Worm (Caenorhabditis elegans) whole organism, late embryonic: ENCODE data around the gene F54D8.10.

Source experiments
- F13H6.1 ChIP-seq: sonication (generic microtip); optimal IDR thresholded peaks from 2 replicates; lab custom pipeline; 2016; ENCODE audit warnings: missing genetic modification characterization, missing compliant biosample characterization
- ama-1 ChIP-seq: fragments of 150-350 bp; optimal IDR thresholded peaks from 2 replicates; lab custom pipeline; 2014
- ceh-18 ChIP-seq: sonication (generic microtip); optimal IDR thresholded peaks from 2 replicates; lab custom pipeline; 2016; ENCODE audit warnings: missing genetic modification characterization, missing compliant biosample characterization
- ceh-2 ChIP-seq: sonication (generic microtip); optimal IDR thresholded peaks from 2 replicates; lab custom pipeline; 2016; ENCODE audit warnings: missing genotype, missing genetic modification characterization, missing compliant biosample characterization
- ceh-22 ChIP-seq: sonication (generic microtip); optimal IDR thresholded peaks from 2 replicates; lab custom pipeline; 2017; ENCODE audit warnings: missing biosample characterization, missing genetic modification characterization
- ceh-24 ChIP-seq: sonication (generic microtip); optimal IDR thresholded peaks from 2 replicates; lab custom pipeline; 2016; ENCODE audit warnings: mild to moderate bottlenecking, missing genetic modification characterization, missing compliant biosample characterization
- ceh-31 ChIP-seq: sonication (generic microtip); optimal IDR thresholded peaks from 2 replicates; lab custom pipeline; 2016; ENCODE audit warnings: missing genetic modification characterization, missing compliant biosample characterization
- ceh-34 ChIP-seq: sonication (generic microtip); optimal IDR thresholded peaks from 2 replicates; lab custom pipeline; 2016; ENCODE audit warnings: mild to moderate bottlenecking, missing genetic modification characterization, missing compliant biosample characterization
- ceh-45 ChIP-seq: fragments of 200-800 bp; sonication (Bioruptor generic); IDR thresholded peaks from 2 replicates; pipeline ENCODE4 v1.3.6; 2022; ENCODE audit warnings: missing genetic modification reagents, missing genetic modification characterization, missing compliant biosample characterization
- elt-2 ChIP-seq: sonication (generic microtip); optimal IDR thresholded peaks from 2 replicates; lab custom pipeline; 2016; ENCODE audit warnings: missing genetic modification reagents, missing genetic modification characterization, missing compliant biosample characterization
- ets-4 ChIP-seq: sonication (generic microtip); optimal IDR thresholded peaks from 2 replicates; lab custom pipeline; 2016; ENCODE audit warnings: missing genetic modification characterization, missing compliant biosample characterization
- eyg-1 ChIP-seq: sonication (generic microtip); optimal IDR thresholded peaks from 2 replicates; lab custom pipeline; 2016; ENCODE audit warnings: missing genotype, missing genetic modification characterization, missing compliant biosample characterization
- fkh-10 ChIP-seq: fragments of 150-350 bp; optimal IDR thresholded peaks from 2 replicates; lab custom pipeline; 2014; ENCODE audit warnings: missing biosample characterization, missing genetic modification reagents, missing genetic modification characterization
- fkh-6 ChIP-seq: sonication (generic microtip); optimal IDR thresholded peaks from 2 replicates; lab custom pipeline; 2016; ENCODE audit warnings: missing genetic modification characterization, missing compliant biosample characterization
- hlh-13 ChIP-seq: fragments of 200-800 bp; sonication (Bioruptor generic); optimal IDR thresholded peaks from 2 replicates; lab custom pipeline; 2018; ENCODE audit warnings: mild to moderate bottlenecking, missing genetic modification characterization, missing compliant biosample characterization
- hlh-30 ChIP-seq: sonication (generic microtip); optimal IDR thresholded peaks from 2 replicates; lab custom pipeline; 2017; ENCODE audit warnings: antibody characterized with exemption, missing genetic modification characterization, missing compliant biosample characterization; ENCODE audit not compliant: insufficient read depth
- hlh-6 ChIP-seq: sonication (generic microtip); optimal IDR thresholded peaks from 2 replicates; lab custom pipeline; 2016; ENCODE audit warnings: missing genotype, missing genetic modification characterization, missing compliant biosample characterization
- hlh-8 ChIP-seq: sonication (generic microtip); optimal IDR thresholded peaks from 2 replicates; lab custom pipeline; 2016; ENCODE audit warnings: missing genotype, missing genetic modification characterization, missing compliant biosample characterization
- lin-11 ChIP-seq: fragments of 200-800 bp; sonication (Bioruptor generic); optimal IDR thresholded peaks from 2 replicates; lab custom pipeline; 2018; ENCODE audit warnings: mild to moderate bottlenecking, missing genetic modification characterization, missing compliant biosample characterization
- nfya-1 ChIP-seq: sonication (generic microtip); optimal IDR thresholded peaks from 2 replicates; lab custom pipeline; 2017; ENCODE audit warnings: missing genetic modification characterization, mild to moderate bottlenecking, missing compliant biosample characterization, antibody characterized with exemption, moderate library complexity
- nhr-11 ChIP-seq: fragments of 150-350 bp; optimal IDR thresholded peaks from 2 replicates; lab custom pipeline; 2014; ENCODE audit warnings: missing biosample characterization, missing genetic modification characterization
- nhr-232 ChIP-seq: sonication (generic microtip); optimal IDR thresholded peaks from 2 replicates; lab custom pipeline; 2016; ENCODE audit warnings: missing genetic modification characterization, missing compliant biosample characterization
- pat-9 ChIP-seq: fragments of 200-800 bp; sonication (Bioruptor generic); optimal IDR thresholded peaks from 2 replicates; lab custom pipeline; 2018; ENCODE audit warnings: mild to moderate bottlenecking, missing genetic modification characterization, moderate library complexity, missing compliant biosample characterization
- pha-4 ChIP-seq: fragments of 150-350 bp; optimal IDR thresholded peaks from 2 replicates; lab custom pipeline; 2018; ENCODE audit warnings: missing biosample characterization, missing genetic modification reagents, missing genetic modification characterization
- pqm-1 ChIP-seq: sonication (generic microtip); optimal IDR thresholded peaks from 2 replicates; lab custom pipeline; 2016; ENCODE audit warnings: missing genetic modification characterization, missing compliant biosample characterization
- ref-2 ChIP-seq: sonication (generic microtip); optimal IDR thresholded peaks from 2 replicates; lab custom pipeline; 2016; ENCODE audit warnings: missing genetic modification characterization, missing compliant biosample characterization
- sdc-2 ChIP-seq: sonication (generic microtip); optimal IDR thresholded peaks from 2 replicates; lab custom pipeline; 2016; ENCODE audit warnings: missing genotype, missing genetic modification characterization, missing compliant biosample characterization
- sox-2 ChIP-seq: fragments of 200-800 bp; sonication (Bioruptor generic); IDR thresholded peaks from 2 replicates; pipeline ENCODE4 v1.3.6; 2022; ENCODE audit warnings: missing genetic modification reagents, missing genetic modification characterization, missing compliant biosample characterization
- syd-9 ChIP-seq: sonication (generic microtip); optimal IDR thresholded peaks from 2 replicates; lab custom pipeline; 2016; ENCODE audit warnings: mild to moderate bottlenecking, missing genetic modification characterization, moderate library complexity, missing compliant biosample characterization
- tbx-2 ChIP-seq: sonication (generic microtip); optimal IDR thresholded peaks from 2 replicates; lab custom pipeline; 2016; ENCODE audit warnings: missing genetic modification characterization, missing compliant biosample characterization
- unc-55 ChIP-seq: sonication (generic microtip); optimal IDR thresholded peaks from 2 replicates; lab custom pipeline; 2017; ENCODE audit warnings: missing biosample characterization, missing genetic modification reagents, missing genetic modification characterization
- zip-5 ChIP-seq: sonication (generic microtip); optimal IDR thresholded peaks from 2 replicates; lab custom pipeline; 2016; ENCODE audit warnings: missing genetic modification characterization, missing compliant biosample characterization

Gene F54D8.10

ce11 chrIII:5125759-5126158, 31.2 kb downstream of the F54D8.10 start:
- TF ChIP-seq ceh-18 (tag; lab: Kevin White, UChicago) (no peak), hlh-8 (tag; lab: Kevin White, UChicago) (no peak), unc-55 (GFP tag; lab: Kevin White, UChicago) (peak; percentile 40), eyg-1 (tag; lab: Kevin White, UChicago) (no peak), tbx-2 (tag; lab: Kevin White, UChicago) (peak; percentile 47)

- TF ChIP-seq ceh-34 (tag; lab: Kevin White, UChicago) (no peak), ceh-31 (tag; lab: Kevin White, UChicago) (peak; percentile 24), tbx-2 (tag; lab: Kevin White, UChicago) (peak; percentile 93)
- TF ChIP-seq, all 69 proteins: peak for 2
These were observed 32.4 kb downstream of the F54D8.10 start for ce11 chrIII:5126988-5127387.

- TF ChIP-seq pat-9 (tag; lab: Kevin White, UChicago): no peak
- no peak for TF ChIP-seq sox-2 (GFP tag; lab: Robert Waterston, UW)
- TF ChIP-seq ets-4 (tag; lab: Kevin White, UChicago): peak; percentile 43
- TF ChIP-seq ref-2: no peak
- TF ChIP-seq pha-4: no peak
- peak; percentile 20 for TF ChIP-seq ceh-22 (tag; lab: Kevin White, UChicago)
- TF ChIP-seq F13H6.1 (tag; lab: Kevin White, UChicago): peak; percentile 6
- TF ChIP-seq ceh-18 (tag; lab: Kevin White, UChicago): peak; percentile 61
- peak; percentile 97 for TF ChIP-seq tbx-2 (tag; lab: Kevin White, UChicago)
These were observed 34.7 kb downstream of the F54D8.10 start for ce11 chrIII:5129261-5129660.

DNA sequence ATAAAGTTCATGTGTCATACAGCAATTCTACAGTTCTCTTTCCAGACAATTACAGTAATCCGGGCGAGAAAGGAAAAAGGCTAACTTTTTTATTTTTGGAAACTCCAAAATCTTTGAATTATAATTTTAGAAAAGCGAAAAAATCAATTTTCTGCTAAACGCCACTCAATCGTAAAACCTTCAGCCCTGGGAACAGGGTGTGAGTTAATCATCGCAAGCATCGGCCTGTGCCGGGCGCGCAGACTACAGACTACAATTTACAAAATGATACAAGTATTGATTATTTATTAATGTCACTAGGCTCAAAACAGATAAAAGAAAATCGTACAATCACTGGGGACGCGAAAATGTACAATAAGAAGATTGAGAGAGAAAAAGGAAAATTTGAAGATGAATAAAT, 36.0 kb downstream of the F54D8.10 start:
- TF ChIP-seq ceh-45 (GFP tag; lab: Robert Waterston, UW): no peak
- peak; percentile 2 for TF ChIP-seq tbx-2 (tag; lab: Kevin White, UChicago)

DNA sequence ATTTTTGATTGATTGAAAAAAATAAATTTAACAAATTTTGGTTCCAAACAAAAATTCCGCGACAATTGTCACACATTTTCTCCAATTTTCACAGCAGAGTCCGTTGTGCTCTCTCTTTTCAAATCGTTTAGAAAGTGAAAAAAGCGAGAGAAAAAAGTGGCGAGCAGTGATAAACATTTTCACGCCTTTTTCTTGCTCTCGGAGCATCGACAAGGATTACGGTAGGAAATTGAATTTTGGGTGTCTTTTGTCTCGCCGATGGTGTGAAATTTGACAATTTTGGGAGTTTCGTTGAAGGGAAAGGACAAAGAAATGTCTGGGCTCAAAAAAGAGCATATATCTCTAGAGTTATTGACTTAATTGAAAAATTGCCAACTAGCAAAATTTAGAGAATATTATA, 39.9 kb downstream of the F54D8.10 start:
- TF ChIP-seq lin-11 (no peak), tbx-2 (tag; lab: Kevin White, UChicago) (peak; percentile 88)

DNA sequence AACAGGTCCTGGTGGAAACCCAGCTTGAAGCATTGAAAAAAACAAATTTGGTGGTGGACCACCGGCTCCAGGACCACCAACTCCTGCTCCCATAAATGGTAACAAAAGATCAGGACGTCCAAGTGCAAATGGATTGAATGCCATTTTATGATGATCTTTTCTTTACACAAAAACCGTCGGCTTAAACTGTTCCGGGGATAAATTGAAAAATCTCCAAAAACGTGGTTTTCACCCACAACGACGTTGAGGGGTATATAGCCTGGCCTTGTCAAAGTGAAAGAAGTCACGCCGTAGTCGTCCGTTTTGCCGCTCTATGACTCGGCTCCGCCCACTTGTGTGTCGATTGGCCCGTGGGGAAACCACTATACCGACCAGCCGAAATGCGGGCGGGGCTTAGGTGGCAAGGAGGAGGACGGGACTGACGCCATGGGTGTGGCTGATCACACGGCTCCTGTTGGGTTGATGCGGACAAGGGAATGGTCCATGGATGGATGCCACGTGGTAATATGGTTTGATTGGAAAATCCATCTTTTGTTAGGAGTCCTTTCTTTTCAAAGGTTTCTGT, 41.5 kb downstream of the F54D8.10 start, which contains the start of gene tbx-2:
Gene tbx-2 (minus strand): TSS at position 264 of the 565 bp plus-strand sequence.
- TF ChIP-seq hlh-13 (GFP tag; lab: Kevin White, UChicago) (no peak), tbx-2 (tag; lab: Kevin White, UChicago) (peak; percentile 99), pqm-1 (tag; lab: Kevin White, UChicago) (no peak), sdc-2 (peak; percentile 36), nfya-1 (peak; percentile 86), ceh-31 (tag; lab: Kevin White, UChicago) (peak; percentile 2), ref-2 (peak; percentile 48), zip-5 (tag; lab: Kevin White, UChicago) (no peak), hlh-30 (peak; percentile 5), syd-9 (tag; lab: Kevin White, UChicago) (peak; percentile 8), hlh-6 (tag; lab: Kevin White, UChicago) (peak; percentile 46), fkh-10 (no peak), eyg-1 (tag; lab: Kevin White, UChicago) (no peak), elt-2 (no peak), ceh-24 (tag; lab: Kevin White, UChicago) (no peak), F13H6.1 (tag; lab: Kevin White, UChicago) (peak; percentile 6), ama-1 (lab: Kevin White, UChicago) (no peak), nhr-11 (tag; lab: Kevin White, UChicago) (no peak), fkh-6 (tag; lab: Kevin White, UChicago) (peak; percentile 11), ceh-34 (tag; lab: Kevin White, UChicago) (peak; percentile 44), ceh-2 (tag; lab: Kevin White, UChicago) (no peak), ets-4 (tag; lab: Kevin White, UChicago) (peak; percentile 38), nhr-232 (tag; lab: Kevin White, UChicago) (no peak), ceh-18 (tag; lab: Kevin White, UChicago) (peak; percentile 14)
